Worm (Caenorhabditis elegans): Measurements from ENCODE around the gene grsp-3.

- no peak for TF ChIP-seq hmg-11 (tag; optimal IDR thresholded peaks at IDR 0.05)
- no peak for TF ChIP-seq unc-39 (tag; optimal IDR thresholded peaks at IDR 0.05)
Measured at ce11 chrIV:7159586-7159985, 27.9 kb upstream of the grsp-3 start.
